Fruit fly (Drosophila melanogaster) ovary, adult (tissue): ENCODE results near the gene CG13032.

ENCODE experiments used
- CG17801 ChIP-seq: fragments of 200-800 bp; optimal IDR thresholded peaks from 2 replicates; lab custom pipeline; 2019; ENCODE audit warnings: missing biosample characterization, mild to moderate bottlenecking, missing genetic modification characterization, moderate library complexity; ENCODE audit not compliant: partially characterized antibody

The CG13032 gene

DNA sequence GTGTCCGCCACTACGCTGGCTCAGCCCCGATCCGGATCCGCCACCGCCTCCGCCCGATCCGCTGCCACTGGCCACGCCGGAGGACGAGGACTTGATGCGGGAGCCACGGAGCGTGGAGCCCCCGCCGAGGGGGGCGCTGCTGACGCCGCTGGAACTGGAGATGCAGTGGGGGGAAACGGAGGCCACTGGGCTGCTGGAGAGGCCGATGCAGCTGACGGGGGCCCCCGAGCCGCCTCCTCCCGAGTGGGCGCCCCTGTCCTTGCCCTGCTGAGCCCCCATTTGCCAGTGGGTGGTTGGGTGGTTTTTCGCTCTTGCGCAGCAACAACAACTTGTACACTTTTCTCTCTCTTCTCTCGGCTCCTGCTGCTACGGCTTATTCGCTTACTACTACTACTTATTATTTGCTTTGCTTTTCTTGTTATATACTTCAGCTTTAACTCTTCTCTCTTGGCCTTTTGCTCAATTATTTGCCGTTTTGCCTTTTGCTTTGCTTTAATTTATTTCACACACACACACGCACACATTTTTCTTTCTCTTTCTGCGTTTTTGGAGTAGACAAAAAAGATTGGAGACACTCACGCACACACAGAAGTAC lies 26.8 kb upstream of the CG13032 start:
- no peak for TF ChIP-seq CG17801 (GFP tag; lab: Kevin White, UChicago)

DNA sequence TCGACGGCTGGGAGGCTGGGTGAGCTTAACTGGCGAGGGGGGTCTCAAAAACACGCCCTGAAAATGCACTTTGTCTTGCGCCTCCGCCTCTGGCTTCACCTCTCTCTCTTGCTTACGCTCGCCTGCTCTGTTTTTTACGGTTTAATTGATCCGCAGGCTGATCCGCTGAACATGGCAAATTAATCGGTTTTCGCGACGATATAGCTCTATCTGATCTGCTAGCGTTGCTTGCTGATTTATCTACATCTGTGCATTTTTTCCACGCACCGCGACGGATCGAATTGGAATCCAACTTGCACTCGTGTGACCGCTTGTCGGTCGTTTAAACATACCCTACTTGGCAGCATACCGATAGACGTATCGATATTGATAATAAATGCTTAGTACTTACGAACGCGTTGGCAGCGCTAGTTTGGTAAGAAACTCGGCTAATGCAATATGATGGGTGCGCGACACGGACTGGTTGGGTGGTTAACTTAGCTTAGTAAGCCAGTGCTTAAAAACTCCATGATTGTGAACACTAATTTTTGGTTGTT lies 26.1 kb upstream of the CG13032 start, which contains the start of gene Abl:
Gene Abl, minus strand, starts transcription at position 305 of the 536 bp plus-strand sequence.
- TF ChIP-seq CG17801 (GFP tag; lab: Kevin White, UChicago): peak; percentile 75

DNA sequence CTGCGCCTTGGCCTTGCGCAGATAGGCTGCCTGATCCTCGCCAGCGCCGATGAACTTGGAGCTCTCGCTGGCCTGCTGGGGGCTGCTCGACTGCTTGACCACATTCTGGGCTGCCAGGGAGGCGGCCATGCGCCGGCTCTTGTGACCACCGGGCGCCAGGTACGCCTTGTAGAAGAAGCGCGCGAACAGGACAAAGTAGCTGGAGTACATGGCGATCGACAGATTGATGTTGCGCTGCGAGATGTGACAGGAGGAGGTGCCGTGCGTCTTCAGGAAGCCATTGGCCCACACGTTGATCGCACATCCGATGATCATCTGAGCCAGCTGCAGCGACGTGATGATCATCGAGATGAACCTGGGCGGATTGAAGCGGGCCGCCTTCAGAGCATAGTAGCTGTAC lies 23.7 kb upstream of the CG13032 start:
- TF ChIP-seq CG17801 (GFP tag; lab: Kevin White, UChicago): no peak

DNA sequence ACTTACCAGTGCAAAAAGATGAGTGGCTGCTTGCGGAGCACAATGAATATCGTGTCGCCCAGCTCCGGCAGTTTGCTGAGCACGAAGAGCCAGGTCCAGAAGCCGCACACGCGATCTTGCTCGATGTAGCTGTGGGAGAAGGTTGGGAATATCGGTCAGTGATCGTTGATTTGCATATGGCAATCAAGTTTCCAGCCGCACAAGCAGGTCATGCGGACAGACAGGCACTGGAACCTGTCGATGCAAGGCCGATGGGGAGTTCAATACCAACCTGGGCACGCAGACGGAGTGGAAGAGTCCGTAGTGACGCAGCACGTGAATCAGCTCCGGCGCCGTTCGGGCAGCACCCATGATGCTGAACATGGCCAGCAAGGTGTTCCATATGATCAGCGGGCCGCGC lies 22.6 kb upstream of the CG13032 start:
- no peak for TF ChIP-seq CG17801 (GFP tag; lab: Kevin White, UChicago)

DNA sequence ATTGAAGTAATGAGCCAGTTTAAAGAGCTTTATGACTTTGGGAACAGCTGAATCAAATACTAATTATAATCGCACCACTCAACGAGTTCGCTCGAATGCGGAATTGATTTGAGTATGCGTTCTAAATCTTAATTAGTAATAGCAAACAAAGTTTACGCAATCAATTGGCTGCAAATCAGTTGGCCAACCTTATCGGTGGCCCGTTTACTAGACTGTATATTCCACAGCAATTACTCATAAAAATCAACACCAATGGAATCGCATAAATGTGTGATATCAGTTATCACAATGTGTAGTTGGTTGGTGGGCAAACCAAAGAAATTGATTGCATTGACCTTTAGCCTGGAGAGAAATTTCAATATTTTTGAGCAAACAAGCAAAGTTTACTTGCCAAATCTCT lies 21.2 kb upstream of the CG13032 start:
- TF ChIP-seq CG17801 (GFP tag; lab: Kevin White, UChicago): no peak

DNA sequence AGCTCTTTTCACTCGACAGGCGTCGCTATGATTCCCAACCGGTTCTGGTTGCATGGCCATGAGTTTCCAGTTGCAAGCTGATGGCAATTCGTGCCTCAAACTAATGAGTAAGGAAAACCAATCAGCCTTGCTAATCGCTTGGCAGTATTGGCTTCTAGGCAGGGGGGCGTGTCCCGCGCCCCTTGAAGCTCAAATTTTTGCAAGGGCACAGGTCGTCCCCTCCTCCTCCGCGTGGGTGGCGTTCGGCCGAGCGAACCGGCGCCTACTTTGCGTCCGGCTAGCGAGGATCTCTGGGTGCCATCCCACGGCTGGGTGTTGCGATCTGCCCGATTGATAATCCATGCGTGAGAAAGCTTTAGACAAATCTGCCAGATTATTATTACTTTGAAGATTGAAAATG lies 20.1 kb upstream of the CG13032 start:
- TF ChIP-seq CG17801 (GFP tag; lab: Kevin White, UChicago): no peak

DNA sequence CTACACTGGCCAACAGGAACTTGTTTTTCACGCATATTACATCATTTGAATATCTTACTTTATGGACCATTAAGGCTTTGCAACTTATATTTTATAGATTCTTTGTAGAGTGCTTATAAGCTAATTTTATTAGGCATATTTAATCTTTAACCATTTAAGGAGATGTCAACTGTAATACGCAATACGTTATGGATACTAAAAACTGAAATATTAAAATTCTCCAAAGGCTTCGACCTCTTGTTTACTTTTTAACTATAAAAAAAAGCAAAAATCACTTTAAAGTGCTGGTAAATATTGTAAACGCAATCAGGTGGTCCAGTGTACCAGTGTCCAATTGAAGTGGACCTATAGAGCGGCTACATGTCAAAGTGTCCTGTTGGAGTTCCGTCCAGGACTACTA lies 16.8 kb upstream of the CG13032 start:
- TF ChIP-seq CG17801 (GFP tag; lab: Kevin White, UChicago): no peak

DNA sequence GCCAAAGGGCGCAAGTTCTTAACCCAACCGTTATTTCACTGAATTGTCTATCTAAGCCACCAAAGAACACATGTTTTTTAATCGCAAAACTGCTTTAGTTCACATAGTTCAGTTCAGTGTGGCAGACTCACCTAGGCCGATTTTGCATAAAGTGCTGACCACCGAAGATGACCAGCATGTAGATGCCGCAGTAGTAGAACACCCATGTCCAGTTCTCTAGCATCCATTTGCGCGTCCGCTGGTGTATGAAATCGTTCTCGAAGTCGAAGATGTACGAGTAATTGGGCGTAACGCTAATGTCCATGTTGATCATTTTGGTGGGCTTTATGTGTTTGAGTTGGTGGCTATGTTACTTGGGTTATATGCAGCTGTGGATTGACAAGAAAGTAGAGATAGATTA lies 14.7 kb upstream of the CG13032 start:
- TF ChIP-seq CG17801 (GFP tag; lab: Kevin White, UChicago): no peak

DNA sequence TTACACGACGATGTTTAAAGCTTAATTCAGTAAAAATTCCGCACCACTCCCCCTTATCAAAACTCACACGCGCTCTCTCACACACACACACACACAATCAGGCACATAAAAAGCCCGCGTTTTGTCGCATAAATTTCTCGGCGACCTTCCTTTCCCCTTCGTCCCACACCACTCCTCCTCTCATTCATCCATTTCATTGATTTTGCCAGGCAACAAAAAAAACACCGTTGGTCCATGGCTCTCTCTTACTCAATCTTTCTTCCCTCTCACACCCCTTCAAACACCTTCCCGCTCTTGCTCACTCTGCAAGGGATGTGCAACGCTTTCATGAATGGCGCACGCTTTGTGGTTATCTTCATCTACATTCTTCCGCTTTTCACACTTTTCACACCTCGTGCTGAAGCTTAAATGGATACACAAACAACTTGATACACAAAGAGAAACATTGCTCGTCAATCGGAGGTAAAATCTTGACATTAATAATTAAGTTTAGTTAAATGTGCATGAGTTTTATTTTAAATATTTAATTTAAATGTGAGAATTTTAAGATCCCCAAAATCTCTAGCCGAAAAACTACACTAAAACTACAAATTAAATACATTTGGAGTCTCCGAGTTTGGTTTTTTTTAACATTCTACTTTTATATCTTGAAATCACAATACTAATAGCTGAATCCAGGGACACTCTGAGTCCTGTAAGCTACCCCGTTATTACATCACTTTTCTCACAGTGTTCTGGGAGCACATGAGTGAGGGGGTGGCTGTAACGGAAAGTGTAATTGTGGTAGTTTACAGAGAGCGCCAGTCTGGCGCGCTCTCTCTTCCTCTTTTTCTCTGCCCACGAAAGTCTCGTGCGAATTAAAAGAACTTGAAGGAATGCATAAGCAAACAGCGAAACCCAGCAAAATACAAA lies 13.5 kb upstream of the CG13032 start:
- TF ChIP-seq CG17801 (GFP tag; lab: Kevin White, UChicago): peak; percentile 82

DNA sequence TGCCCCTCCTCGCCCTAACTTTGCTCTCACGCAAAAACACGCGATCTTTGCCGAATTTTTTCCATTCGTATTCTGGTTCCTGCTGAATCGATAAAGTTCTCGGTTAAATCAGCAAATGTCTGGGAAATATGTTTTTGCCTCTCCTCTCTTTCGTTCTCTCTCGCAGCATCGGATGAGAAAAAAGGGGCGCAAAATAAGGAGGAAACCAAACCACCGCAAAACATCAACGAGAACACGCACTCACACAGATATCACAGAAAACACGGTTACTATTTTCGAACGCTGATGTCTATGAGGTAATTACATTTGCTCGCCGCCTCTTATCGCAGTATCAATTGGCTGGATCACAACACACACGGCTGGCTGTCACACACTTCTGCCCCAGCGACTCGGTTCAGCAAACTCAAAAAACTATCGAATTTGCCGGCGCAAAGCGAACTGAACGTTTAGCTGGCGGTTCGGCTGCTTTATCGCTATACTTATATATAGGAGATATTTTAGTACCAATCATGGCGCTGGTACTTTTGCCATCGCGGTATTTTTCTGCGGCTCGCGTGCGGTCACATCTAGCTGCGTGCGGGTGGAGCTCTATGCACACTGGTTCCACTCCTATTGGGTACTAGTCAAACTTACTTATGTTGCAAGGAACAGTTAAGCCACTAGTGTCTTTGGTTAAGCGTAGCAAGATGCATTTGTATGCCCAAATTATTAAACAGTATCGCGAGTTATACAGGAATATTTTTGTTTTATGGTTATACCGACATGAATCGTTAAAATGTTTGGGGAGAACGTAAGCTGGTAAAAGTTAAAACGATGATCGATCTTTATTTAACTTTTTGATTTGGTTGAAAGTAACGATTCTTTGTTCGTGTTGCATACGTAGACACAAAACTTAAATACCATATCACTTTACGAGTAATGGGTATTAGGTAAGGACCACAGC lies 12.3 kb upstream of the CG13032 start, which contains the start of gene Baldspot:
Gene Baldspot, minus strand, starts transcription at position 449 of the 943 bp plus-strand sequence.
- peak; percentile 60 for TF ChIP-seq CG17801 (GFP tag; lab: Kevin White, UChicago)

DNA sequence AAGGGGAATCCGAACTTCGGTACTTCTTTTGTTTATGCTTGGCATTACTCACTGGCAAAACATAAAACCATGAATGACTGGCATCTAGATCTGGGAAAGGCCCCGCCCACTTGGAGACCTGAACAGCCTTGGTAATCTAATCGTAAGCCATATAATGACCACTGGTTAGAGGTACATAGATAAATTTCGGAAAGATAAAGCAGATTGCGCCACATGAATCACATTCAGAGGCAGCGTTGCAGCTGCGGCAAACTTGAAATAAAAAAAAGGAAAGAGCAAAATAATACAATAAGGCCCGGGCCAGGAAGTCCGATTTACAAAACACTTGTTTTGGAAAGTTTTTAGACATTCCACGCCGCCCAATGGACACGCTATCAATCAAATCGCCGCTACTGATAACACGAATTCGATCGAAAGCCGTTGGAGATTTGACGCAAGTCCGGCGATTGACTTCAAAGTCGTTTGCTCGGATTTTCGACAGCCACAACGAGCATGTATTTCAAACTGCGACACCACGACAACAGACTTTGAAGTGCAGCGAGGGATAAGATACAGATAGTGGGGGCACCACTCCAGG lies 9.5 kb upstream of the CG13032 start:
- no peak for TF ChIP-seq CG17801 (GFP tag; lab: Kevin White, UChicago)

DNA sequence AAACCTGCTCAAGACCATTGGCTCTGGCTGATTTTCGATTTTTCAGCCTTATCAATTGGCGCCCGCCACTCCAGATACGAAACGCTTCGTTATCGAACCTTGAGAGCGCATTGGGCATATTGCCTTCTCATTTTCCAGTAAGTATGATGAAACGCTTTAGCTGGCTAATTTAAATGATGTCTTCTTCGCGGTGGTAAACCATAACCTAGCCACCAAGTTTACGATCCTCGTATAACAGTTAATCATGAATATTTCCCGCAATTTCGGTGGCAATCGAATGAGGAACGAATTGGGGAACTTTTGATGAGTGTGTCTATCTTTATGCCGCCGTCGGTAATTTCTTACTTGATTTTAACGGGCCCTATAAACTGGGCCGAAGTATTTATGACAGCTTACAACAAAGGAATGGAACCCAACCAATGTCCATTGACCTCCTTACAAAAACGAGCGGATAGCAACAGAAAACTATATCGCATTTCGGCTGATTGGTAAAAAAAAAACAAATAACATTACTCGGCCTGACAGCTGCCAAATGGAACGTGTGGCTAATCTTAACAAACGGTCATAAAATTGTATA lies 7.2 kb upstream of the CG13032 start:
- no peak for TF ChIP-seq CG17801 (GFP tag; lab: Kevin White, UChicago)

DNA sequence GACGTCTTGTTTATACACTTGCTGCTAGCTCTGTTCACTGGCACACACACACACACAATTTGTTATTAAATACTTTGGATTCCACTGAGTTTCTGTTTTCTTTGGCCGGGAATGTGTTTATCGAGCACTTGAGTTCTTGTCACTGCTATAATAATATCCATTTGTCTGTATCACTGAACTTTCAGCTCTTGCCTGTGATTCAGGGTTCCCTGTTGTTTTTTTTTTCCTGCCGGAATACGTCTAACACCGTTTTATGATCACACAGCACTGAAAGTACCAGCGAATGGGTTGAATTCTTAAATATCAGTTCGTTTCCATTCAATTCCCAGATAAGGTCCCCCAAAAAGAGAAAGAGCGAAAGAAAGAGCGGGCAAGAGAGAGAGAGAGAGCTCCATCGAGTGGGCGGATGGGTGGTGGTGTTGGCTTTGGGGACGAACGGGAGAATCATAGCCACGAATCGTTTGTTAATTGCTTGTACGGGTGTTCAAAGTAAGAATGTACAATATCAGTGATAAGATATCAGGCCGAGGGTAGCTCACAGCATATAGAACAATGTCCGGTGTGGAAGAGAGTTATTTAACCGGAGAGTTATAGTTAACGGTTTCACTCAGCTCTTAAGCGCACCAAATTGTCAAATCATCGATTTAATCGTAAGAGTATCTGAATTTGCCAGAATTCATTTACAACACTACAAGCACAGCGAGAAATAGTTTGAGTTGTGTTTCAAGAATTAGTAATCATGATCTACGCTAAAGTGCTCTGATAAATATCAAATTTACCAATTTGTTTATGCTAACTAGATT lies 5.9 kb upstream of the CG13032 start, which contains the start of gene Galphaf:
Gene Galphaf, minus strand, starts transcription at position 272 of the 803 bp plus-strand sequence.
- no peak for TF ChIP-seq CG17801 (GFP tag; lab: Kevin White, UChicago)
